Fruit fly (Drosophila melanogaster): ENCODE data around the gene Adi1.

The Adi1 gene

DNA sequence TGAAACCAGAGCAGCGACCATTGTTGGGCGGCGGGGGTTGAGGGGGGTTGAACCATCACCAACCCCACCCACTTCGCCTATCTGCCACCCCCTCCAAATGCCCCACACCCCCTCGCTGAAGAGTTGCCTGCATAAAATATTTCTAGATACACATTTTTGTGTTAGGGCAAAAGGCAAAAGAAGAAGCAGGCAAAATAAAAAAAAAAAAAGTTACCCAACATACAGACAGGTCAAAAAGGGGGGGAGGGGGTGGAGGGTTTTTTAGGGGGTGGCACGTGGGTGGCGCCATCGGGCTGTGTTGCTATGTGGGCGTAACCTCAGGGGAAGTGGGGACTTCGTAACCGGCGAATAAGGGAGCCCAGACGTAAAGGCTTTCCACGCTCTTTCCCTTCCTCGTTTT is 9.4 kb downstream of the Adi1 start (continued):
- TF ChIP-seq CG18011 (GFP tag; optimal IDR thresholded peaks at IDR 0.05) (no peak), hkb (optimal IDR thresholded peaks at IDR 0.05) (no peak), hkb (GFP tag; IDR thresholded peaks at IDR 0.05) (no peak), Mes4 (GFP tag; optimal IDR thresholded peaks at IDR 0.05) (no peak), Camta (GFP tag; optimal IDR thresholded peaks at IDR 0.05) (no peak), ERR (GFP tag; optimal IDR thresholded peaks at IDR 0.05) (no peak), oc (tag; optimal IDR thresholded peaks at IDR 0.05) (no peak), cg (GFP tag; optimal IDR thresholded peaks at IDR 0.05) (no peak), gem (tag; optimal IDR thresholded peaks at IDR 0.05) (no peak), CG9797 (GFP tag; optimal IDR thresholded peaks at IDR 0.05) (no peak), CG15479 (GFP tag; optimal IDR thresholded peaks at IDR 0.05) (no peak)

dm6 chr3L:10674145-10674547 is 11.0 kb downstream of the Adi1 start:
- no peak for TF ChIP-seq CG11456 (GFP tag; IDR thresholded peaks at IDR 0.05)
- no peak for TF ChIP-seq CG9876 (GFP tag; optimal IDR thresholded peaks at IDR 0.05)
- no peak for TF ChIP-seq ash1 (GFP tag; optimal IDR thresholded peaks at IDR 0.05)
- TF ChIP-seq slbo (GFP tag; IDR thresholded peaks at IDR 0.05) = no peak
- TF ChIP-seq CG6254 (GFP tag; optimal IDR thresholded peaks at IDR 0.05) = no peak
- TF ChIP-seq MTF-1 (GFP tag; optimal IDR thresholded peaks at IDR 0.05; ENCODE audit: borderline replicate concordance) = no peak
- 0 out of 3 replicates have a peak, but pooled peaks have one; percentile 17 for TF ChIP-seq CG34224 (GFP tag; IDR thresholded peaks at IDR 0.05; ENCODE audit: partially characterized antibody)
- TF ChIP-seq Abd-B (GFP tag; optimal IDR thresholded peaks at IDR 0.05) = no peak
- TF ChIP-seq CG14710 (tag; optimal IDR thresholded peaks at IDR 0.05) = no peak
- TF ChIP-seq ase (GFP tag; IDR thresholded peaks at IDR 0.05) = no peak
- no peak for TF ChIP-seq gce (GFP tag; IDR thresholded peaks at IDR 0.05)
- peak; percentile 21 for TF ChIP-seq nom (GFP tag; optimal IDR thresholded peaks at IDR 0.05)
- TF ChIP-seq tll (GFP tag; optimal IDR thresholded peaks at IDR 0.05) = peak in 1 of 2 experiments; percentile 26
- TF ChIP-seq CG32532 (GFP tag; IDR thresholded peaks at IDR 0.05) = peak; percentile 48; the same call in 1 of the 2 replicates
- no peak for TF ChIP-seq CG6654 (GFP tag; optimal IDR thresholded peaks at IDR 0.05)
- TF ChIP-seq row (GFP tag; IDR thresholded peaks at IDR 0.05) = no peak
- no peak for TF ChIP-seq CG2875 (GFP tag; optimal IDR thresholded peaks at IDR 0.05)
- peak; percentile 2 for TF ChIP-seq stwl (tag; optimal IDR thresholded peaks at IDR 0.05)
- TF ChIP-seq mirr (GFP tag; optimal IDR thresholded peaks at IDR 0.05) = no peak
- no peak for TF ChIP-seq btn (GFP tag; optimal IDR thresholded peaks at IDR 0.05)
- TF ChIP-seq CG12155 (GFP tag; optimal IDR thresholded peaks at IDR 0.05) = no peak
- TF ChIP-seq repo (GFP tag; optimal IDR thresholded peaks at IDR 0.05) = no peak
- TF ChIP-seq CG16779 (GFP tag; IDR thresholded peaks at IDR 0.05) = no peak
- no peak for TF ChIP-seq CG10267 (tag; optimal IDR thresholded peaks at IDR 0.05)
- TF ChIP-seq slp2 (GFP tag; optimal IDR thresholded peaks at IDR 0.05) = no peak
- TF ChIP-seq sima (GFP tag; optimal IDR thresholded peaks at IDR 0.05) = no peak
- no peak for TF ChIP-seq Dfd (GFP tag; optimal IDR thresholded peaks at IDR 0.05)
- no peak for TF ChIP-seq Pdp1 (GFP tag; optimal IDR thresholded peaks at IDR 0.05)
- no peak for TF ChIP-seq CG6683 (GFP tag; optimal IDR thresholded peaks at IDR 0.05)
- no peak for TF ChIP-seq CG8290 (GFP tag; optimal IDR thresholded peaks at IDR 0.05)
- TF ChIP-seq CG8290 (tag; optimal IDR thresholded peaks at IDR 0.05) = peak in 1 of 2 experiments; percentile 33
- TF ChIP-seq Adf1 (GFP tag; IDR thresholded peaks at IDR 0.05) = peak; percentile 21; the same call in 1 of the 2 replicates
- TF ChIP-seq esg (GFP tag; conservative IDR thresholded peaks at IDR 0.05) = no peak
- TF ChIP-seq pros (GFP tag; optimal IDR thresholded peaks at IDR 0.05) = peak; percentile 16
- TF ChIP-seq CG7357 (GFP tag; IDR thresholded peaks at IDR 0.05) = no peak
- no peak for TF ChIP-seq gro (GFP tag; optimal IDR thresholded peaks at IDR 0.05)
- peak; percentile 13 for TF ChIP-seq CG33557 (GFP tag; optimal IDR thresholded peaks at IDR 0.05)
- TF ChIP-seq CG3995 (GFP tag; optimal IDR thresholded peaks at IDR 0.05) = no peak
- TF ChIP-seq HLHmδ (GFP tag; optimal IDR thresholded peaks at IDR 0.05) = peak; percentile 24
- no peak for TF ChIP-seq CG10274 (GFP tag; optimal IDR thresholded peaks at IDR 0.05)
